Worm (Caenorhabditis elegans): ENCODE data around the gene F09E5.7.
A peak's percentile ranks its signal among the peaks of the same experiment; 100 is the strongest.

F09E5.7 gene

DNA sequence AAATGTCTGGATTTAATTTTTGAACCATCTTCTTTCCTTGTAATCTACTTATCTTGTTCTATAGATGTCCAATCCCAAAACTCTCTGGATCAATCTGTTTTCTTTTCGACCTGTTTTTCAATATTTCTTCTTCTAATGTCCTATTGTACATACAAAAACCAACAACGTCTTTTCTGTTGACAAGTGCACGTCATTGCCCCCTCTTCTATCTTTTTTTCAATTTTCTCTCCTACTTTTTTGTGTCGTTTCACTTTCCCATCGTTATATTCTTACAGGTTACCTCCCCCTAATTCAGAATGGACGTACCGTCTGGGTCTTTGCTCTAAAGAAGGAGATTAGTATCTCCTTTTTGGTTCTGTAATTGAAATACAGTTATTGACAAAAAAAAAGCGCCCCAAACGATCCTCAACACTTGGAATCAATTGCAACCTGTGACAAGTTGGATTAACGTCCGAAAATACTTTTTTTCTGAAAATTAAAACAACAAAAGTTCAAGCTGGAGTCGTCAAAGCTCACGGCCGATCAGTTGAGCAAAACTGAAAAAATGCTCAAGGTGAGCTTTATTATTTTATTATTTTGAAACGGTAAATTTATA is 29.1 kb upstream of the F09E5.7 start, which contains the start of gene vhp-1:
Gene vhp-1 (plus strand): TSS at position 545 of the 595 bp plus-strand sequence.
- TF ChIP-seq unc-39 (tag; optimal IDR thresholded peaks at IDR 0.05), result no peak
- no peak for TF ChIP-seq ham-2 (GFP tag; optimal IDR thresholded peaks at IDR 0.05)
- TF ChIP-seq ztf-11 (tag; optimal IDR thresholded peaks at IDR 0.05), result no peak
- no peak for TF ChIP-seq mls-2 (tag; optimal IDR thresholded peaks at IDR 0.05)
- TF ChIP-seq nhr-2 (tag; optimal IDR thresholded peaks at IDR 0.05), result no peak
- no peak for TF ChIP-seq hlh-1 (tag; optimal IDR thresholded peaks at IDR 0.05)

- no peak for TF ChIP-seq cnd-1 (tag; optimal IDR thresholded peaks at IDR 0.05)
- no peak for TF ChIP-seq mls-2 (tag; optimal IDR thresholded peaks at IDR 0.05)
- no peak for TF ChIP-seq elt-1 (tag; optimal IDR thresholded peaks at IDR 0.05; ENCODE audit: borderline replicate concordance, insufficient read depth)
- TF ChIP-seq bed-3 (GFP tag; optimal IDR thresholded peaks at IDR 0.05), result no peak
- TF ChIP-seq nhr-76 (tag; optimal IDR thresholded peaks at IDR 0.05), result no peak
- no peak for TF ChIP-seq ceh-39 (tag; optimal IDR thresholded peaks at IDR 0.05)
- TF ChIP-seq M03D4.4 (tag; optimal IDR thresholded peaks at IDR 0.05), result no peak
- TF ChIP-seq lin-13 (tag; optimal IDR thresholded peaks at IDR 0.05), result no peak
- no peak for TF ChIP-seq sem-2 (GFP tag; optimal IDR thresholded peaks at IDR 0.05)
- TF ChIP-seq tbx-8 (GFP tag; optimal IDR thresholded peaks at IDR 0.05), result no peak
Measured at ce11 chrII:5323773-5324172, 28.1 kb upstream of the F09E5.7 start.

DNA sequence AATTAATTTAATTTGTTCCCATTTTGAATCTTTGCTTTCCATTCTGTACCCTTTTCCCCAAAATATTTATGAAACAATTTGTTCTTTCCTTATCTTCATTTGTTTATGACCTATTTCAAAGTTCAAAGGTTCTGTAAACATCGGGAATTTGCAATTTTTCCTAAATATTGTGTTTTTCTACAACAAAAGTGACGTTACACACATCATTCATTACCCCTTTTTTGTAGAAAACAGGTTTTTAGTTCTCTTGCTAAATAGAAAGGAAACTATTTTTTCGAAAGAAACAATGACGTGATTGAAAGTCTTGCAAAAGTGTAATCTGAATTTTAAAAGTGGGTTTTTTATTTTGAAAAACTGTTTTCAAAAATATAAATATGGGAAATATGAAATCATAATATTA is 27.2 kb upstream of the F09E5.7 start:
- no peak for TF ChIP-seq flh-1 (GFP tag; optimal IDR thresholded peaks at IDR 0.05)
- no peak for TF ChIP-seq hlh-1 (tag; optimal IDR thresholded peaks at IDR 0.05)
- TF ChIP-seq zip-8 (tag; optimal IDR thresholded peaks at IDR 0.05), result no peak
- TF ChIP-seq mep-1 (tag; optimal IDR thresholded peaks at IDR 0.05), result no peak
- TF ChIP-seq mls-2 (tag; optimal IDR thresholded peaks at IDR 0.05), result no peak
- no peak for TF ChIP-seq sptf-1 (tag; optimal IDR thresholded peaks at IDR 0.05)
- no peak for TF ChIP-seq elt-3 (tag; optimal IDR thresholded peaks at IDR 0.05)
- no peak for TF ChIP-seq lin-13 (tag; optimal IDR thresholded peaks at IDR 0.05)
- no peak for TF ChIP-seq pha-4 (tag; optimal IDR thresholded peaks at IDR 0.05)
- TF ChIP-seq elt-1 (tag; optimal IDR thresholded peaks at IDR 0.05; ENCODE audit: borderline replicate concordance, insufficient read depth), result no peak
- no peak for TF ChIP-seq ztf-11 (tag; optimal IDR thresholded peaks at IDR 0.05)
- no peak for TF ChIP-seq lin-32 (GFP tag; optimal IDR thresholded peaks at IDR 0.05)
- TF ChIP-seq mab-5 (tag; optimal IDR thresholded peaks at IDR 0.05), result no peak
- no peak for TF ChIP-seq ceh-43 (GFP tag; optimal IDR thresholded peaks at IDR 0.05)

ce11 chrII:5326024-5326627 is 25.8 kb upstream of the F09E5.7 start:
- TF ChIP-seq pha-4 (tag; optimal IDR thresholded peaks at IDR 0.05), result peak; percentile 34
- peak; percentile 71 for TF ChIP-seq unc-120 (tag; optimal IDR thresholded peaks at IDR 0.05; ENCODE audit: poor library complexity, severe bottlenecking)
- TF ChIP-seq mep-1 (tag; optimal IDR thresholded peaks at IDR 0.05), result peak; percentile 39
- TF ChIP-seq hlh-1 (tag; optimal IDR thresholded peaks at IDR 0.05), result peak; percentile 38
- no peak for TF ChIP-seq unc-39 (tag; optimal IDR thresholded peaks at IDR 0.05)
- TF ChIP-seq ceh-39 (tag; optimal IDR thresholded peaks at IDR 0.05), result no peak
- peak; percentile 22 for TF ChIP-seq lsy-2 (tag; optimal IDR thresholded peaks at IDR 0.05)
- TF ChIP-seq unc-62 (GFP tag; optimal IDR thresholded peaks at IDR 0.05), result peak; percentile 57
- peak; percentile 72 for TF ChIP-seq ces-1 (GFP tag; optimal IDR thresholded peaks at IDR 0.05)

DNA sequence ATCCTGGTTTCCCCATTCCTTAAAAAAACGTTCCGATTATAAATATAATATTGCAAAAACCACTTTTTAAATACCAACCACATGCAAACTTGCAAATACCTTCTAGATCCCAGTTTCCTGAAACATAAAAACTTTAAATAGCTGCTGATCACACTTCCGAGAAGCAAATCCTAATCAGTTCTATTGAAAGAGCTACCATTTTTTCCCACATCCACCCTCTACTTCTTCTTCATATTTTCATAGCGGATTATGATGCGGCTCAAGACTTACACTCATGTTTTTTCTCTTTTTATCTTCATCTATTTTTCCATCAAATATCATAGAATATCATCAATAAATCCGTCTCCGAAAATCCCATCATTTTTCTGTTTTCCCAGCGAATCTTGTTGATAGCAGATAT is 25.0 kb upstream of the F09E5.7 start:
- TF ChIP-seq lin-32 (GFP tag; optimal IDR thresholded peaks at IDR 0.05) (no peak), mab-5 (tag; optimal IDR thresholded peaks at IDR 0.05) (no peak), bed-3 (GFP tag; optimal IDR thresholded peaks at IDR 0.05) (no peak), mls-2 (tag; optimal IDR thresholded peaks at IDR 0.05) (no peak), ceh-83 (GFP tag; optimal IDR thresholded peaks at IDR 0.05) (no peak), elt-3 (tag; optimal IDR thresholded peaks at IDR 0.05) (no peak), M03D4.4 (tag; optimal IDR thresholded peaks at IDR 0.05) (no peak), mep-1 (tag; optimal IDR thresholded peaks at IDR 0.05) (no peak), ces-1 (GFP tag; optimal IDR thresholded peaks at IDR 0.05) (no peak)
